Worm (Caenorhabditis elegans) whole organism, L4 larva: Measurements from ENCODE around the gene F07E5.5.

Experiments used
- F49E8.2 ChIP-seq: sonication (generic microtip); optimal IDR thresholded peaks from 2 replicates; lab custom pipeline; 2016; ENCODE audit warnings: missing compliant biosample characterization, mild to moderate bottlenecking, missing genetic modification characterization, borderline replicate concordance
- dpl-1 ChIP-seq: fragments of 150-350 bp; optimal IDR thresholded peaks from 2 replicates; lab custom pipeline; 2014; ENCODE audit warnings: missing biosample characterization, missing genetic modification reagents, missing genetic modification characterization
- lin-15B ChIP-seq: fragments of 150-350 bp; sonication (generic microtip); optimal IDR thresholded peaks from 3 replicates; lab custom pipeline; 2014; ENCODE audit warnings: missing biosample characterization, missing genetic modification characterization
- madf-9 ChIP-seq: fragments of 200-800 bp; sonication (Bioruptor generic); conservative IDR thresholded peaks from 2 replicates; pipeline ENCODE4 v1.3.6; 2022; ENCODE audit warnings: missing genetic modification reagents, missing genetic modification characterization, missing compliant biosample characterization
- pha-4 ChIP-seq, 2 experiments: fragments of 150-350 bp in 1 of 2; fragments of 200-800 bp in 1 of 2; sonication (Bioruptor generic) in 1 of 2; IDR thresholded peaks in 1 of 2; optimal IDR thresholded peaks in 1 of 2; 2 replicates each; pipeline versions ENCODE4 v1.3.6 to Lab custom; 2014 to 2022; ENCODE audit warnings: missing genetic modification characterization in 2 of 2, missing genetic modification reagents in 2 of 2, missing biosample characterization in 1 of 2, missing compliant biosample characterization in 1 of 2
- skn-1 ChIP-seq: fragments of 150-350 bp; optimal IDR thresholded peaks from 2 replicates; lab custom pipeline; 2014; ENCODE audit warnings: missing biosample characterization, missing genetic modification characterization
- vab-7 ChIP-seq: fragments of 200-800 bp; sonication (Bioruptor generic); IDR thresholded peaks from 2 replicates; pipeline ENCODE4 v1.3.6; 2022; ENCODE audit warnings: missing genetic modification reagents, missing genetic modification characterization, missing compliant biosample characterization
- ztf-11 ChIP-seq: fragments of 150-350 bp; optimal IDR thresholded peaks from 2 replicates; lab custom pipeline; 2014; ENCODE audit warnings: missing biosample characterization, missing genetic modification characterization

ce11 chrII:2045505-2045904 lies 13.4 kb downstream of the F07E5.5 start, which contains the start of gene bath-24:
- TF ChIP-seq madf-9 (GFP tag; lab: Robert Waterston, UW) (no peak), F49E8.2 (no peak), lin-15B (no peak), ztf-11 (tag; lab: Kevin White, UChicago) (no peak), dpl-1 (no peak), vab-7 (no peak), skn-1 (tag; lab: Kevin White, UChicago) (no peak), pha-4 (GFP tag; IDR thresholded peaks at IDR 0.05; lab: Robert Waterston, UW) (no peak), pha-4 (tag; optimal IDR thresholded peaks at IDR 0.05; lab: Kevin White, UChicago) (no peak)
